Fruit fly (Drosophila melanogaster) whole organism, prepupa: ENCODE data around the gene tal-AA.

Experiments used
- CG10631 ChIP-seq: fragments of 200-800 bp; sonication (Bioruptor generic); optimal IDR thresholded peaks from 2 replicates; lab custom pipeline; 2016; ENCODE audit warnings: missing biosample characterization, missing genetic modification characterization
- CG11294 ChIP-seq: fragments of 200-800 bp; sonication (Bioruptor generic); IDR thresholded peaks from 2 replicates; pipeline ENCODE4 v1.3.6; 2022; ENCODE audit warnings: missing biosample characterization, missing genetic modification characterization
- CG11902 ChIP-seq: fragments of 200-800 bp; sonication (Bioruptor generic); optimal IDR thresholded peaks from 3 replicates; lab custom pipeline; 2016; ENCODE audit warnings: missing biosample characterization, missing genetic modification characterization
- CG15336 ChIP-seq: fragments of 200-800 bp; sonication (Bioruptor generic); IDR thresholded peaks from 2 replicates; pipeline ENCODE4 v1.3.6; 2022; ENCODE audit warnings: missing biosample characterization, missing genetic modification characterization
- CG1621 ChIP-seq: fragments of 200-800 bp; sonication (Bioruptor generic); optimal IDR thresholded peaks from 3 replicates; lab custom pipeline; 2018; ENCODE audit warnings: missing biosample characterization, mild to moderate bottlenecking, missing genetic modification characterization
- CG31627 ChIP-seq: fragments of 200-800 bp; sonication (Bioruptor generic); optimal IDR thresholded peaks from 3 replicates; lab custom pipeline; 2016; ENCODE audit warnings: missing biosample characterization, missing genetic modification characterization
- CG34406 ChIP-seq: fragments of 200-800 bp; sonication (Bioruptor generic); optimal IDR thresholded peaks from 3 replicates; lab custom pipeline; 2016; ENCODE audit warnings: missing biosample characterization, missing genetic modification characterization
- CG3919 ChIP-seq: fragments of 200-800 bp; sonication (Bioruptor generic); optimal IDR thresholded peaks from 3 replicates; lab custom pipeline; 2016; ENCODE audit warnings: missing biosample characterization, missing genetic modification characterization
- CG6163 ChIP-seq: fragments of 200-800 bp; sonication (Bioruptor generic); IDR thresholded peaks from 3 replicates; pipeline ENCODE4 v1.3.6; 2022; ENCODE audit warnings: missing biosample characterization, missing genetic modification characterization
- CG6276 ChIP-seq: fragments of 200-800 bp; sonication (Bioruptor generic); optimal IDR thresholded peaks from 2 replicates; lab custom pipeline; 2017; ENCODE audit warnings: missing biosample characterization, mild to moderate bottlenecking, missing genetic modification characterization
- CG6792 ChIP-seq: fragments of 200-800 bp; sonication (Bioruptor generic); optimal IDR thresholded peaks from 3 replicates; lab custom pipeline; 2016; ENCODE audit warnings: missing biosample characterization, missing genetic modification characterization
- CG6808 ChIP-seq: fragments of 200-800 bp; sonication (Bioruptor generic); optimal IDR thresholded peaks from 3 replicates; lab custom pipeline; 2017; ENCODE audit warnings: missing biosample characterization, missing genetic modification characterization, mild to moderate bottlenecking, moderate library complexity, missing genetic modification reagents
- CG6854 ChIP-seq: fragments of 200-800 bp; sonication (Bioruptor generic); optimal IDR thresholded peaks from 2 replicates; lab custom pipeline; 2017; ENCODE audit warnings: missing biosample characterization, mild to moderate bottlenecking, missing genetic modification characterization
- CG7368 ChIP-seq: fragments of 200-800 bp; sonication (Bioruptor generic); optimal IDR thresholded peaks from 3 replicates; lab custom pipeline; 2016; ENCODE audit warnings: missing biosample characterization, missing genetic modification characterization
- CG8119 ChIP-seq: fragments of 200-800 bp; sonication (Bioruptor generic); IDR thresholded peaks from 3 replicates; pipeline ENCODE4 v1.3.6; 2022; ENCODE audit warnings: missing biosample characterization, missing genetic modification characterization
- CG8319 ChIP-seq: fragments of 200-800 bp; sonication (Bioruptor generic); optimal IDR thresholded peaks from 3 replicates; lab custom pipeline; 2016; ENCODE audit warnings: missing biosample characterization, missing genetic modification characterization
- CG8632 ChIP-seq: fragments of 200-800 bp; sonication (Bioruptor generic); optimal IDR thresholded peaks from 3 replicates; lab custom pipeline; 2016; ENCODE audit warnings: missing biosample characterization, missing genetic modification characterization
- Eip78C ChIP-seq: fragments of 200-800 bp; sonication (Bioruptor generic); peaks from one replicate; lab custom pipeline; 2016; ENCODE audit warnings: missing biosample characterization, missing genetic modification characterization
- Eip93F ChIP-seq: fragments of 200-800 bp; sonication (Bioruptor generic); optimal IDR thresholded peaks from 2 replicates; lab custom pipeline; 2016; ENCODE audit warnings: missing biosample characterization, mild to moderate bottlenecking, missing genetic modification characterization
- Ets21C ChIP-seq: fragments of 200-800 bp; sonication (Bioruptor generic); optimal IDR thresholded peaks from 3 replicates; lab custom pipeline; 2016; ENCODE audit warnings: missing biosample characterization, missing genetic modification characterization
- Ets96B ChIP-seq: fragments of 200-800 bp; optimal IDR thresholded peaks from 2 replicates; lab custom pipeline; 2019; ENCODE audit warnings: missing biosample characterization, mild to moderate bottlenecking, missing genetic modification characterization, moderate library complexity
- Gug ChIP-seq: fragments of 200-800 bp; sonication (Bioruptor generic); IDR thresholded peaks from 2 replicates; pipeline ENCODE4 v1.3.6; 2022; ENCODE audit warnings: missing biosample characterization, missing genetic modification characterization
- Hr38 ChIP-seq: sonication (Bioruptor generic); optimal IDR thresholded peaks from 2 replicates; lab custom pipeline; 2016; ENCODE audit warnings: missing biosample characterization, missing genetic modification characterization
- Lpt ChIP-seq: fragments of 200-800 bp; sonication (Bioruptor generic); optimal IDR thresholded peaks from 3 replicates; lab custom pipeline; 2016; ENCODE audit warnings: missing biosample characterization, missing genetic modification characterization
- Met ChIP-seq: fragments of 200-800 bp; sonication (Bioruptor generic); optimal IDR thresholded peaks from 3 replicates; lab custom pipeline; 2016; ENCODE audit warnings: missing biosample characterization, missing genetic modification characterization
- OdsH ChIP-seq: fragments of 200-800 bp; sonication (Bioruptor generic); optimal IDR thresholded peaks from 3 replicates; lab custom pipeline; 2016; ENCODE audit warnings: missing biosample characterization, missing genetic modification characterization
- Smox ChIP-seq: fragments of 200-800 bp; sonication (Bioruptor generic); optimal IDR thresholded peaks from 3 replicates; lab custom pipeline; 2016; ENCODE audit warnings: missing biosample characterization, missing genetic modification characterization
- Sox102F ChIP-seq: fragments of 200-800 bp; sonication (Bioruptor generic); optimal IDR thresholded peaks from 2 replicates; lab custom pipeline; 2016; ENCODE audit warnings: missing biosample characterization, mild to moderate bottlenecking, missing genetic modification characterization
- Sox14 ChIP-seq: fragments of 200-800 bp; sonication (Bioruptor generic); optimal IDR thresholded peaks from 3 replicates; lab custom pipeline; 2016; ENCODE audit warnings: missing biosample characterization, missing genetic modification characterization
- Sox15 ChIP-seq: fragments of 200-800 bp; sonication (Bioruptor generic); optimal IDR thresholded peaks from 3 replicates; lab custom pipeline; 2016; ENCODE audit warnings: missing biosample characterization, missing genetic modification characterization
- achi ChIP-seq: fragments of 200-800 bp; sonication (Bioruptor generic); optimal IDR thresholded peaks from 3 replicates; lab custom pipeline; 2016; ENCODE audit warnings: missing biosample characterization, missing genetic modification characterization
- acj6 ChIP-seq: fragments of 200-800 bp; sonication (Bioruptor generic); optimal IDR thresholded peaks from 3 replicates; lab custom pipeline; 2016; ENCODE audit warnings: missing biosample characterization, missing genetic modification characterization
- cyc ChIP-seq: fragments of 200-800 bp; sonication (Bioruptor generic); optimal IDR thresholded peaks from 3 replicates; lab custom pipeline; 2016; ENCODE audit warnings: missing biosample characterization, missing genetic modification characterization
- dsx ChIP-seq: fragments of 200-800 bp; optimal IDR thresholded peaks from 3 replicates; lab custom pipeline; 2019; ENCODE audit warnings: missing biosample characterization, mild to moderate bottlenecking, missing genetic modification characterization, moderate library complexity; ENCODE audit not compliant: poor library complexity, severe bottlenecking
- eg ChIP-seq: fragments of 200-800 bp; sonication (Bioruptor generic); IDR thresholded peaks from 3 replicates; pipeline ENCODE4 v1.3.6; 2022; ENCODE audit warnings: missing biosample characterization, missing genetic modification characterization
- esn ChIP-seq: fragments of 200-800 bp; sonication (Bioruptor generic); optimal IDR thresholded peaks from 2 replicates; lab custom pipeline; 2016; ENCODE audit warnings: missing biosample characterization, mild to moderate bottlenecking, missing genetic modification characterization, moderate library complexity
- fd59A ChIP-seq: fragments of 200-800 bp; sonication (Bioruptor generic); optimal IDR thresholded peaks from 2 replicates; lab custom pipeline; 2017; ENCODE audit warnings: missing biosample characterization, mild to moderate bottlenecking, missing genetic modification characterization, missing genetic modification reagents
- fd85E ChIP-seq: fragments of 200-800 bp; sonication (Bioruptor generic); optimal IDR thresholded peaks from 3 replicates; lab custom pipeline; 2016; ENCODE audit warnings: missing biosample characterization, missing genetic modification characterization
- fkh ChIP-seq: fragments of 200-800 bp; sonication (Bioruptor generic); optimal IDR thresholded peaks from 3 replicates; lab custom pipeline; 2017; ENCODE audit warnings: missing biosample characterization, mild to moderate bottlenecking, missing genetic modification characterization, moderate library complexity
- lz ChIP-seq: fragments of 200-800 bp; sonication (Bioruptor generic); optimal IDR thresholded peaks from 3 replicates; lab custom pipeline; 2016; ENCODE audit warnings: missing biosample characterization, missing genetic modification characterization
- net ChIP-seq: fragments of 200-800 bp; sonication (Bioruptor generic); optimal IDR thresholded peaks from 3 replicates; lab custom pipeline; 2016; ENCODE audit warnings: missing biosample characterization, missing genetic modification characterization
- pdm3 ChIP-seq: fragments of 200-800 bp; sonication (Bioruptor generic); optimal IDR thresholded peaks from 3 replicates; lab custom pipeline; 2016; ENCODE audit warnings: missing biosample characterization, missing genetic modification characterization
- salr ChIP-seq, 2 experiments: fragments of 200-800 bp; sonication (Bioruptor generic); optimal IDR thresholded peaks; 3 replicates each; lab custom pipeline; 2016 to 2018; ENCODE audit warnings: missing biosample characterization in 2 of 2, missing genetic modification characterization in 2 of 2, mild to moderate bottlenecking in 1 of 2
- svp ChIP-seq: fragments of 200-800 bp; sonication (Bioruptor generic); peaks from one replicate; lab custom pipeline; 2016; ENCODE audit warnings: missing biosample characterization, missing genetic modification characterization
- vri ChIP-seq: fragments of 200-800 bp; sonication (Bioruptor generic); optimal IDR thresholded peaks from 3 replicates; lab custom pipeline; 2016; ENCODE audit warnings: missing biosample characterization, mild to moderate bottlenecking, missing genetic modification characterization

Gene tal-AA

dm6 chr3R:13806710-13807093 is 6.2 kb upstream of the tal-AA start (continued):
- TF ChIP-seq Ets96B (tag; lab: Kevin White, UChicago) (peak; percentile 22), CG8632 (GFP tag; lab: Kevin White, UChicago) (peak; percentile 16), lz (GFP tag; lab: Kevin White, UChicago) (peak; percentile 56), fkh (GFP tag; lab: Kevin White, UChicago) (no peak), acj6 (GFP tag; lab: Kevin White, UChicago) (peak; percentile 61), CG8319 (no peak), svp (GFP tag; lab: Kevin White, UChicago) (peak; percentile 73), Hr38 (GFP tag; lab: Kevin White, UChicago) (no peak), Eip93F (GFP tag; lab: Kevin White, UChicago) (no peak), Gug (GFP tag; lab: Robert Waterston, UW) (no peak), achi (GFP tag; lab: Kevin White, UChicago) (peak; percentile 68), CG3919 (GFP tag; lab: Kevin White, UChicago) (peak; percentile 64), vri (GFP tag; lab: Kevin White, UChicago) (no peak), CG6854 (GFP tag; lab: Kevin White, UChicago) (no peak)
- TF ChIP-seq, all 60 proteins: peak for 47

dm6 chr3R:13807330-13807729 is 5.6 kb upstream of the tal-AA start:
- TF ChIP-seq CG6276 (GFP tag; lab: Kevin White, UChicago) (no peak), CG6163 (no peak), Lpt (GFP tag; lab: Kevin White, UChicago) (peak; percentile 19), CG11902 (GFP tag; lab: Kevin White, UChicago) (no peak), svp (GFP tag; lab: Kevin White, UChicago) (peak; percentile 16), CG10631 (GFP tag; lab: Kevin White, UChicago) (no peak), CG11294 (GFP tag; lab: Robert Waterston, UW) (no peak), CG1621 (tag; lab: Kevin White, UChicago) (peak; percentile 9), Ets21C (GFP tag; lab: Kevin White, UChicago) (no peak), fd85E (no peak), Sox14 (GFP tag; lab: Kevin White, UChicago) (no peak), eg (GFP tag; lab: Robert Waterston, UW) (peak; percentile 49; the same call in 1 of the 3 replicates), salr (GFP tag; optimal IDR thresholded peaks at IDR 0.05; lab: Kevin White, UChicago) (no peak), OdsH (GFP tag; lab: Kevin White, UChicago) (no peak), CG15336 (GFP tag; lab: Robert Waterston, UW) (no peak)

DNA sequence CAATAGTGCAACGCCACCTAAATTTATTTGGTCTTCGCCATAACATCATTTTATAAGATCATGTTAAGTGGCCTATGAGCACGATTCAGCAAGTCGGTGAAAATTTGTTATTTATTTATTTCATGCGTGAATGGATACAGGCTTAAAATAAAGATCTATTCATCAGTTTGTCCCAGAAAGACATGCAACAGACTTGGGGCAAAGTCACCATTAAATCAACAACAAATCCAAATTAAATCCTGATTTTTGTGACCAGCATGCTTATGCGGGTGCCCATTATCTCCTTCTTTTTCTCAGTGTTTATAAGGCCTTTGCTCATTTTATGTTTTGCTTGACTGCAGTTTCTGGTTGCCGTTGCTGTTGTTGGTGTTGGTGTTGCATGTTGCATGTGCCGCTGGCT is 5.0 kb upstream of the tal-AA start:
- TF ChIP-seq pdm3 (GFP tag; lab: Kevin White, UChicago) (peak; percentile 68), CG34406 (peak; percentile 50), svp (GFP tag; lab: Kevin White, UChicago) (peak; percentile 68), CG6276 (GFP tag; lab: Kevin White, UChicago) (peak; percentile 73), Gug (GFP tag; lab: Robert Waterston, UW) (peak; percentile 44; the same call in 1 of the 2 replicates), Sox15 (peak; percentile 37), Ets96B (tag; lab: Kevin White, UChicago) (peak; percentile 41), dsx (GFP tag; lab: Kevin White, UChicago) (peak; percentile 18), fkh (GFP tag; lab: Kevin White, UChicago) (no peak), net (GFP tag; lab: Kevin White, UChicago) (peak; percentile 68), fd59A (peak; percentile 53), Met (GFP tag; lab: Kevin White, UChicago) (peak; percentile 46), CG15336 (GFP tag; lab: Robert Waterston, UW) (peak; percentile 49; the same call in 1 of the 2 replicates), acj6 (GFP tag; lab: Kevin White, UChicago) (peak; percentile 51), salr (GFP tag; optimal IDR thresholded peaks at IDR 0.05; lab: Kevin White, UChicago) (peak in 1 of 2 experiments; percentile 85), cyc (GFP tag; lab: Kevin White, UChicago) (peak; percentile 35), CG10631 (GFP tag; lab: Kevin White, UChicago) (peak; percentile 74), lz (GFP tag; lab: Kevin White, UChicago) (peak; percentile 46), CG8119 (GFP tag; lab: Robert Waterston, UW) (no peak), CG7368 (GFP tag; lab: Kevin White, UChicago) (peak; percentile 49), CG11902 (GFP tag; lab: Kevin White, UChicago) (no peak), eg (GFP tag; lab: Robert Waterston, UW) (peak; percentile 41; the same call in 2 of the 3 replicates), CG31627 (GFP tag; lab: Kevin White, UChicago) (peak; percentile 37), CG6792 (GFP tag; lab: Kevin White, UChicago) (peak; percentile 47), Lpt (GFP tag; lab: Kevin White, UChicago) (no peak), vri (GFP tag; lab: Kevin White, UChicago) (no peak), Sox102F (GFP tag; lab: Kevin White, UChicago) (peak; percentile 41), achi (GFP tag; lab: Kevin White, UChicago) (peak; percentile 70), CG6808 (GFP tag; lab: Kevin White, UChicago) (peak; percentile 47), OdsH (GFP tag; lab: Kevin White, UChicago) (peak; percentile 63), esn (GFP tag; lab: Kevin White, UChicago) (peak; percentile 62), Smox (GFP tag; lab: Kevin White, UChicago) (peak; percentile 38), CG8632 (GFP tag; lab: Kevin White, UChicago) (peak; percentile 34), CG3919 (GFP tag; lab: Kevin White, UChicago) (peak; percentile 62), Eip78C (peak; percentile 94)
